Fruit fly (Drosophila melanogaster) whole organism, prepupa: ENCODE results near the gene CG9624.

Experiments used
- Blimp-1 ChIP-seq: fragments of 200-800 bp; sonication (Bioruptor generic); optimal IDR thresholded peaks from 3 replicates; lab custom pipeline; 2017; ENCODE audit warnings: missing biosample characterization, missing genetic modification characterization, mild to moderate bottlenecking, moderate library complexity, missing genetic modification reagents
- Eip93F ChIP-seq: fragments of 200-800 bp; sonication (Bioruptor generic); optimal IDR thresholded peaks from 2 replicates; lab custom pipeline; 2016; ENCODE audit warnings: missing biosample characterization, mild to moderate bottlenecking, missing genetic modification characterization
- Ets96B ChIP-seq: fragments of 200-800 bp; optimal IDR thresholded peaks from 2 replicates; lab custom pipeline; 2019; ENCODE audit warnings: missing biosample characterization, mild to moderate bottlenecking, missing genetic modification characterization, moderate library complexity
- acj6 ChIP-seq: fragments of 200-800 bp; sonication (Bioruptor generic); optimal IDR thresholded peaks from 3 replicates; lab custom pipeline; 2016; ENCODE audit warnings: missing biosample characterization, missing genetic modification characterization
- net ChIP-seq: fragments of 200-800 bp; sonication (Bioruptor generic); optimal IDR thresholded peaks from 3 replicates; lab custom pipeline; 2016; ENCODE audit warnings: missing biosample characterization, missing genetic modification characterization
- svp ChIP-seq: fragments of 200-800 bp; sonication (Bioruptor generic); peaks from one replicate; lab custom pipeline; 2016; ENCODE audit warnings: missing biosample characterization, missing genetic modification characterization

dm6 chr3R:14275519-14276172, 46.7 kb upstream of the CG9624 start:
- TF ChIP-seq svp (peak; percentile 74), acj6 (no peak), Blimp-1 (GFP tag; lab: Kevin White, UChicago) (no peak), Eip93F (GFP tag; lab: Kevin White, UChicago) (no peak), Ets96B (tag; lab: Kevin White, UChicago) (no peak), net (GFP tag; lab: Kevin White, UChicago) (no peak)
